Worm (Caenorhabditis elegans) whole organism, late embryonic: ENCODE data around the gene srh-187.

Source experiments
- C38D4.7 ChIP-seq: fragments of 200-800 bp; sonication (Bioruptor generic); optimal IDR thresholded peaks from 2 replicates; lab custom pipeline; 2018; ENCODE audit warnings: mild to moderate bottlenecking, missing genetic modification characterization, moderate library complexity, missing compliant biosample characterization
- F13H6.1 ChIP-seq: sonication (generic microtip); optimal IDR thresholded peaks from 2 replicates; lab custom pipeline; 2016; ENCODE audit warnings: missing genetic modification characterization, missing compliant biosample characterization
- T23F11.4 ChIP-seq: fragments of 200-800 bp; sonication (Bioruptor generic); optimal IDR thresholded peaks from 2 replicates; lab custom pipeline; 2018; ENCODE audit warnings: mild to moderate bottlenecking, missing genetic modification characterization, missing compliant biosample characterization
- ahr-1 ChIP-seq: sonication (generic microtip); optimal IDR thresholded peaks from 2 replicates; lab custom pipeline; 2016; ENCODE audit warnings: missing genetic modification characterization, missing compliant biosample characterization
- ama-1 ChIP-seq: fragments of 150-350 bp; optimal IDR thresholded peaks from 2 replicates; lab custom pipeline; 2014
- ceh-19 ChIP-seq: fragments of 200-800 bp; sonication (Bioruptor generic); optimal IDR thresholded peaks from 2 replicates; lab custom pipeline; 2018; ENCODE audit warnings: mild to moderate bottlenecking, missing genetic modification characterization, missing compliant biosample characterization
- ceh-34 ChIP-seq: sonication (generic microtip); optimal IDR thresholded peaks from 2 replicates; lab custom pipeline; 2016; ENCODE audit warnings: mild to moderate bottlenecking, missing genetic modification characterization, missing compliant biosample characterization
- dve-1 ChIP-seq: sonication (generic microtip); optimal IDR thresholded peaks from 2 replicates; lab custom pipeline; 2017; ENCODE audit warnings: antibody characterized with exemption, mild to moderate bottlenecking, missing genetic modification characterization, missing compliant biosample characterization
- elt-4 ChIP-seq: sonication (generic microtip); optimal IDR thresholded peaks from 2 replicates; lab custom pipeline; 2016; ENCODE audit warnings: missing genetic modification characterization, missing compliant biosample characterization
- ets-4 ChIP-seq: sonication (generic microtip); optimal IDR thresholded peaks from 2 replicates; lab custom pipeline; 2016; ENCODE audit warnings: missing genetic modification characterization, missing compliant biosample characterization
- eyg-1 ChIP-seq: sonication (generic microtip); optimal IDR thresholded peaks from 2 replicates; lab custom pipeline; 2016; ENCODE audit warnings: missing genotype, missing genetic modification characterization, missing compliant biosample characterization
- fax-1 ChIP-seq: sonication (generic microtip); optimal IDR thresholded peaks from 2 replicates; lab custom pipeline; 2016; ENCODE audit warnings: missing genotype, missing genetic modification characterization, missing compliant biosample characterization
- fkh-10 ChIP-seq: fragments of 150-350 bp; optimal IDR thresholded peaks from 2 replicates; lab custom pipeline; 2014; ENCODE audit warnings: missing biosample characterization, missing genetic modification reagents, missing genetic modification characterization
- hlh-15 ChIP-seq: sonication (generic microtip); optimal IDR thresholded peaks from 2 replicates; lab custom pipeline; 2016; ENCODE audit warnings: missing genetic modification characterization, missing compliant biosample characterization
- hlh-30 ChIP-seq: sonication (generic microtip); optimal IDR thresholded peaks from 2 replicates; lab custom pipeline; 2017; ENCODE audit warnings: antibody characterized with exemption, missing genetic modification characterization, missing compliant biosample characterization; ENCODE audit not compliant: insufficient read depth
- mec-3 ChIP-seq: sonication (generic microtip); optimal IDR thresholded peaks from 2 replicates; lab custom pipeline; 2016; ENCODE audit warnings: borderline replicate concordance, missing genetic modification characterization, missing compliant biosample characterization
- odd-2 ChIP-seq: sonication (generic microtip); optimal IDR thresholded peaks from 2 replicates; lab custom pipeline; 2017; ENCODE audit warnings: antibody characterized with exemption, mild to moderate bottlenecking, missing genetic modification characterization, missing compliant biosample characterization
- pqm-1 ChIP-seq: sonication (generic microtip); optimal IDR thresholded peaks from 2 replicates; lab custom pipeline; 2016; ENCODE audit warnings: missing genetic modification characterization, missing compliant biosample characterization
- rnt-1 ChIP-seq: sonication (generic microtip); optimal IDR thresholded peaks from 2 replicates; lab custom pipeline; 2016; ENCODE audit warnings: missing genetic modification characterization, missing compliant biosample characterization
- sox-4 ChIP-seq: sonication (generic microtip); optimal IDR thresholded peaks from 2 replicates; lab custom pipeline; 2017; ENCODE audit warnings: mild to moderate bottlenecking, missing genetic modification characterization, inconsistent platforms, missing compliant biosample characterization
- unc-3 ChIP-seq, 2 experiments: fragments of 200-800 bp in 1 of 2; sonication (Bioruptor generic) in 1 of 2; sonication (generic microtip) in 1 of 2; conservative IDR thresholded peaks in 1 of 2; optimal IDR thresholded peaks in 1 of 2; 2 replicates each; pipeline versions ENCODE4 v1.3.6 to Lab custom; 2016 to 2022; ENCODE audit warnings: missing compliant biosample characterization in 2 of 2, missing genetic modification characterization in 2 of 2, missing genetic modification reagents in 1 of 2
- unc-55 ChIP-seq: sonication (generic microtip); optimal IDR thresholded peaks from 2 replicates; lab custom pipeline; 2017; ENCODE audit warnings: missing biosample characterization, missing genetic modification reagents, missing genetic modification characterization
- unc-86 ChIP-seq: sonication (generic microtip); optimal IDR thresholded peaks from 2 replicates; lab custom pipeline; 2016; ENCODE audit warnings: missing genetic modification characterization, missing compliant biosample characterization
- zip-5 ChIP-seq: sonication (generic microtip); optimal IDR thresholded peaks from 2 replicates; lab custom pipeline; 2016; ENCODE audit warnings: missing genetic modification characterization, missing compliant biosample characterization
- ztf-16 ChIP-seq: sonication (generic microtip); optimal IDR thresholded peaks from 2 replicates; lab custom pipeline; 2017; ENCODE audit warnings: missing genetic modification characterization, missing compliant biosample characterization

Gene srh-187

ce11 chrV:7297263-7297662 lies 42.5 kb downstream of the srh-187 start, which contains the start of gene srj-32:
srj-32 (minus strand) TSS chrV:7297363.
- TF ChIP-seq rnt-1 (tag; lab: Kevin White, UChicago), result no peak

DNA sequence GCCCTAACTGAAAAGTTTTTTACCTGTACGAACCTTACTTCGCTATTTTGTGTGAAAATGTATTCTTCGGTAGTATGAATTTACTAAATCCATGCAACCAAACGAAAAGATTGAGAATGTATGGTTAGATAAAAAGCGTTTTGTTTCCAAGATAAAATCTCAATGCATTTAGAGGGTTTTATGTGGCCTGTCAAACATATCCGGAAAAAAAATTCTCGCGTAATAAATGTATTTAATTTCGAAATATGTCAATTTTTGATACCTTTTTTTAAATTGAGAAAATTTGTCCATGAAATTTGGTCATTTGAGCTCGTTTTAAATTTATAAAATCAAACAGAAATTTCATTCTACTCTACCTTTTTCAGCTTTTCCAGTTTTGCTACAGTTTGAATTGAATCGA lies 44.5 kb downstream of the srh-187 start, which contains the start of gene F07G11.4:
TSS of gene F07G11.4 (minus strand) at position 101 of the 400 bp plus-strand sequence.
- no peak for TF ChIP-seq ahr-1
- TF ChIP-seq pqm-1 (tag; lab: Kevin White, UChicago), result no peak
- TF ChIP-seq T23F11.4 (GFP tag; lab: Kevin White, UChicago), result no peak
- no peak for TF ChIP-seq zip-5
- no peak for TF ChIP-seq elt-4 (tag; lab: Kevin White, UChicago)
- no peak for TF ChIP-seq sox-4
- no peak for TF ChIP-seq odd-2
- no peak for TF ChIP-seq ztf-16 (tag; lab: Kevin White, UChicago)
- no peak for TF ChIP-seq ceh-19
- TF ChIP-seq unc-86 (tag; lab: Kevin White, UChicago), result no peak
- no peak for TF ChIP-seq fkh-10 (GFP tag; lab: Kevin White, UChicago)
- no peak for TF ChIP-seq ceh-34 (tag; lab: Kevin White, UChicago)
- no peak for TF ChIP-seq mec-3
- no peak for TF ChIP-seq ama-1 (lab: Kevin White, UChicago)
- TF ChIP-seq fax-1, result no peak
- TF ChIP-seq hlh-30 (tag; lab: Kevin White, UChicago), result no peak
- no peak for TF ChIP-seq unc-55
- no peak for TF ChIP-seq ets-4 (tag; lab: Kevin White, UChicago)
- TF ChIP-seq unc-3 (GFP tag; conservative IDR thresholded peaks at IDR 0.05; lab: Robert Waterston, UW), result no peak
- TF ChIP-seq unc-3 (tag; optimal IDR thresholded peaks at IDR 0.05; lab: Kevin White, UChicago), result no peak

DNA sequence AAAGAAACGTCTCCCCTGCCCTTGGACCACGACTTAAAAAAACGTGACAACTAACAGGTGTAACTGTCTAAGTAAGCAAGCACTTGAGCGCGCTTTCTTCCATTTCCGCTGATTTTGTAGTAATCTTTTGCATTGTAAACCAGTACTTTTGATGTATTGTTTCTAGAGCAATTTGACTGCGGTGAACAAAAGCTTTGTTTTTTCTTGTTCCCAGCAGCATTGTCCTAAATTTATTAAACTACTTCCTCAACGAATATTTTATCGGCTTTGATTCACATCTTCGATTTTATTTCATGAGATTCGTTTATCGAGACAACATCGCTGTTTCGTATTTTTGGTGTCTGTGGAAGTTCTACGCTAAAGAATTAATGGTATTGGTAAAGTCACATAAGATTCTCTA lies 51.0 kb downstream of the srh-187 start, which contains the start of gene C13A2.1:
TSS of gene C13A2.1 (plus strand) at position 301 of the 400 bp plus-strand sequence.
- TF ChIP-seq C38D4.7, result no peak
- no peak for TF ChIP-seq fkh-10 (GFP tag; lab: Kevin White, UChicago)
- TF ChIP-seq rnt-1 (tag; lab: Kevin White, UChicago), result no peak
- TF ChIP-seq eyg-1 (tag; lab: Kevin White, UChicago), result no peak
- TF ChIP-seq hlh-15, result no peak
- no peak for TF ChIP-seq F13H6.1 (tag; lab: Kevin White, UChicago)
- TF ChIP-seq dve-1, result no peak
- TF ChIP-seq, all 69 proteins: peak for 0
